Fruit fly (Drosophila melanogaster) whole organism, wandering third instar larva: Measurements from ENCODE around the gene grnd.

Source experiments
- Abd-B ChIP-seq: fragments of >200 bp; optimal IDR thresholded peaks from 2 replicates; lab custom pipeline; 2017; ENCODE audit warnings: missing biosample characterization, missing genetic modification characterization
- CG32264 ChIP-seq: fragments of 200-800 bp; sonication (Bioruptor generic); optimal IDR thresholded peaks from 2 replicates; lab custom pipeline; 2016; ENCODE audit warnings: missing biosample characterization, missing genetic modification characterization
- CG9705 ChIP-seq: fragments of 200-800 bp; sonication (Bioruptor generic); optimal IDR thresholded peaks from 2 replicates; lab custom pipeline; 2018; ENCODE audit warnings: missing biosample characterization, mild to moderate bottlenecking, missing genetic modification characterization
- CrebA ChIP-seq: fragments of 200-800 bp; sonication (Bioruptor generic); optimal IDR thresholded peaks from 2 replicates; lab custom pipeline; 2016; ENCODE audit warnings: missing biosample characterization, mild to moderate bottlenecking, missing genetic modification characterization, borderline replicate concordance
- Dfd ChIP-seq: fragments of >200 bp; optimal IDR thresholded peaks from 2 replicates; lab custom pipeline; 2017; ENCODE audit warnings: missing biosample characterization, missing genetic modification characterization
- Dif ChIP-seq: fragments of 200-275, 200-300 bp; sonication (Bioruptor generic); optimal IDR thresholded peaks from 2 replicates; lab custom pipeline; 2018; ENCODE audit warnings: missing biosample characterization, missing genetic modification characterization; ENCODE audit not compliant: partially characterized antibody
- GATAd ChIP-seq: sonication (Bioruptor generic); optimal IDR thresholded peaks from 2 replicates; lab custom pipeline; 2016; ENCODE audit warnings: missing biosample characterization, missing genetic modification characterization
- HLH106 ChIP-seq: fragments of 200-800 bp; optimal IDR thresholded peaks from 3 replicates; lab custom pipeline; 2019; ENCODE audit warnings: missing biosample characterization, mild to moderate bottlenecking, missing genetic modification characterization, moderate library complexity
- Hnf4 ChIP-seq: fragments of 200-800 bp; sonication (Bioruptor generic); optimal IDR thresholded peaks from 2 replicates; lab custom pipeline; 2016; ENCODE audit warnings: missing biosample characterization, mild to moderate bottlenecking, missing genetic modification characterization
- Hr78 ChIP-seq: fragments of >200 bp; optimal IDR thresholded peaks from 2 replicates; lab custom pipeline; 2017; ENCODE audit warnings: missing biosample characterization, missing genetic modification characterization
- Jra ChIP-seq: sonication (Bioruptor generic); optimal IDR thresholded peaks from 2 replicates; lab custom pipeline; 2016; ENCODE audit warnings: missing biosample characterization, missing genetic modification characterization
- Mio ChIP-seq: sonication (Bioruptor generic); optimal IDR thresholded peaks from 2 replicates; lab custom pipeline; 2016; ENCODE audit warnings: missing biosample characterization, missing genetic modification characterization
- Myc ChIP-seq: fragments of >200 bp; optimal IDR thresholded peaks from 2 replicates; lab custom pipeline; 2017
- N ChIP-seq: fragments of >200 bp; optimal IDR thresholded peaks from 2 replicates; lab custom pipeline; 2018; ENCODE audit warnings: missing biosample characterization, missing external identifiers, missing genetic modification characterization
- OdsH ChIP-seq: fragments of 200-800 bp; sonication (Bioruptor generic); optimal IDR thresholded peaks from 2 replicates; lab custom pipeline; 2016; ENCODE audit warnings: missing biosample characterization, mild to moderate bottlenecking, missing genetic modification characterization
- Rel ChIP-seq, 2 experiments: fragments of 200-800 bp; sonication (Bioruptor generic) in 1 of 2; optimal IDR thresholded peaks; 2 replicates in 1 of 2; 3 replicates in 1 of 2; lab custom pipeline; 2016 to 2019; ENCODE audit warnings: mild to moderate bottlenecking in 2 of 2, missing biosample characterization in 2 of 2, missing genetic modification characterization in 2 of 2, moderate library complexity in 1 of 2
- Sp1 ChIP-seq: fragments of 200-800 bp; sonication (Bioruptor generic); optimal IDR thresholded peaks from 3 replicates; lab custom pipeline; 2019; ENCODE audit warnings: missing biosample characterization, mild to moderate bottlenecking, missing genetic modification characterization, moderate library complexity
- Vsx2 ChIP-seq: fragments of 200-300, 225-300 bp; sonication (Bioruptor generic); optimal IDR thresholded peaks from 2 replicates; lab custom pipeline; 2018; ENCODE audit warnings: missing biosample characterization, missing genetic modification characterization; ENCODE audit not compliant: partially characterized antibody
- br ChIP-seq: fragments of 200-800 bp; sonication (Bioruptor generic); optimal IDR thresholded peaks from 2 replicates; lab custom pipeline; 2016; ENCODE audit warnings: missing biosample characterization, missing genetic modification characterization
- brk ChIP-seq: fragments of 200-800 bp; sonication (Bioruptor generic); optimal IDR thresholded peaks from 2 replicates; lab custom pipeline; 2016; ENCODE audit warnings: missing biosample characterization, mild to moderate bottlenecking, missing genetic modification characterization
- dl ChIP-seq, 2 experiments: fragments of 175-275, 200-275 bp in 1 of 2; fragments of 200-275 bp in 1 of 2; sonication (Bioruptor generic); optimal IDR thresholded peaks; lab custom pipeline; 2018; ENCODE audit warnings: mild to moderate bottlenecking in 2 of 2, missing biosample characterization in 2 of 2, missing genetic modification characterization in 2 of 2, moderate library complexity in 2 of 2; ENCODE audit not compliant: partially characterized antibody in 2 of 2, insufficient read depth in 1 of 2
- dmrt93B ChIP-seq: fragments of 200-800 bp; sonication (Bioruptor generic); optimal IDR thresholded peaks from 2 replicates; lab custom pipeline; 2018; ENCODE audit warnings: missing biosample characterization, mild to moderate bottlenecking, missing genetic modification characterization
- ey ChIP-seq: fragments of 200-800 bp; sonication (Bioruptor generic); optimal IDR thresholded peaks from 2 replicates; lab custom pipeline; 2016; ENCODE audit warnings: missing biosample characterization, missing genetic modification characterization
- foxo ChIP-seq, 2 experiments: fragments of 200-800 bp; sonication (Bioruptor generic); optimal IDR thresholded peaks; 2 replicates in 1 of 2; 3 replicates in 1 of 2; lab custom pipeline; 2016 to 2017; ENCODE audit warnings: missing biosample characterization in 2 of 2, missing genetic modification characterization in 2 of 2
- fru ChIP-seq: fragments of 200-800 bp; sonication (Bioruptor generic); optimal IDR thresholded peaks from 3 replicates; lab custom pipeline; 2016; ENCODE audit warnings: missing biosample characterization, mild to moderate bottlenecking, missing genetic modification characterization
- h ChIP-seq: fragments of 200-800 bp; sonication (Bioruptor generic); optimal IDR thresholded peaks from 3 replicates; lab custom pipeline; 2016; ENCODE audit warnings: missing biosample characterization, mild to moderate bottlenecking, missing genetic modification characterization
- jim ChIP-seq: fragments of 175-275, 200-325 bp; sonication (Bioruptor generic); optimal IDR thresholded peaks from 2 replicates; lab custom pipeline; 2016; ENCODE audit warnings: missing biosample characterization, mild to moderate bottlenecking, missing genetic modification characterization
- lola ChIP-seq: fragments of >200 bp; optimal IDR thresholded peaks from 2 replicates; lab custom pipeline; 2017; ENCODE audit warnings: missing biosample characterization, missing genetic modification characterization
- psq ChIP-seq: fragments of 200-800 bp; sonication (Bioruptor generic); optimal IDR thresholded peaks from 3 replicates; lab custom pipeline; 2017; ENCODE audit warnings: missing biosample characterization, mild to moderate bottlenecking, missing genetic modification characterization, moderate library complexity
- rgr ChIP-seq: fragments of 200-800 bp; sonication (Bioruptor generic); optimal IDR thresholded peaks from 3 replicates; lab custom pipeline; 2016; ENCODE audit warnings: missing biosample characterization, mild to moderate bottlenecking, missing genetic modification characterization
- sage ChIP-seq: fragments of 200-800 bp; sonication (Bioruptor generic); optimal IDR thresholded peaks from 2 replicates; lab custom pipeline; 2016; ENCODE audit warnings: missing biosample characterization, mild to moderate bottlenecking, missing genetic modification characterization
- sv ChIP-seq: fragments of 200-800 bp; sonication (Bioruptor generic); optimal IDR thresholded peaks from 3 replicates; lab custom pipeline; 2016; ENCODE audit warnings: missing biosample characterization, missing genetic modification characterization
- tai ChIP-seq: sonication (Bioruptor generic); optimal IDR thresholded peaks from 2 replicates; lab custom pipeline; 2016; ENCODE audit warnings: missing biosample characterization, missing genetic modification characterization
- usp ChIP-seq: fragments of >200 bp; optimal IDR thresholded peaks from 2 replicates; lab custom pipeline; 2017; ENCODE audit warnings: missing biosample characterization, missing genetic modification characterization
- woc ChIP-seq: sonication (Bioruptor generic); optimal IDR thresholded peaks from 2 replicates; lab custom pipeline; 2016; ENCODE audit warnings: missing biosample characterization, mild to moderate bottlenecking, missing genetic modification characterization

The grnd gene

dm6 chr2L:18467464-18467863 is 17.8 kb upstream of the grnd start:
- no peak for TF ChIP-seq Myc (lab: Kevin White, UChicago)
- no peak for TF ChIP-seq HLH106 (tag; lab: Kevin White, UChicago)
- peak; percentile 10 for TF ChIP-seq Dif (GFP tag; lab: Kevin White, UChicago)
- TF ChIP-seq fru (GFP tag; lab: Kevin White, UChicago), result no peak
- TF ChIP-seq psq (GFP tag; lab: Kevin White, UChicago), result peak; percentile 67
- no peak for TF ChIP-seq N
- TF ChIP-seq ey (GFP tag; lab: Kevin White, UChicago), result no peak
- TF ChIP-seq Dfd (GFP tag; lab: Kevin White, UChicago), result no peak
- TF ChIP-seq lola, result no peak
- TF ChIP-seq dl (GFP tag; optimal IDR thresholded peaks at IDR 0.05; lab: Kevin White, UChicago; ENCODE audit: insufficient read depth in 1 of 2, partially characterized antibody in 2 of 2), result peak in 1 of 2 experiments; percentile 16
- no peak for TF ChIP-seq Mio (GFP tag; lab: Kevin White, UChicago)
- no peak for TF ChIP-seq br (GFP tag; lab: Kevin White, UChicago)
- TF ChIP-seq CrebA (GFP tag; lab: Kevin White, UChicago), result peak; percentile 26
- TF ChIP-seq Hr78 (GFP tag; lab: Kevin White, UChicago), result no peak
- no peak for TF ChIP-seq foxo (GFP tag; optimal IDR thresholded peaks at IDR 0.05; lab: Kevin White, UChicago)
- TF ChIP-seq CG32264, result no peak
- no peak for TF ChIP-seq Abd-B (GFP tag; lab: Kevin White, UChicago)
- no peak for TF ChIP-seq woc (GFP tag; lab: Kevin White, UChicago)
- TF ChIP-seq sv (GFP tag; lab: Kevin White, UChicago), result no peak
- TF ChIP-seq jim, result no peak
- no peak for TF ChIP-seq CG9705
- TF ChIP-seq Rel (GFP tag; optimal IDR thresholded peaks at IDR 0.05; lab: Kevin White, UChicago), result no peak
- TF ChIP-seq Rel (tag; optimal IDR thresholded peaks at IDR 0.05; lab: Kevin White, UChicago), result no peak
- TF ChIP-seq Jra, result no peak
- TF ChIP-seq tai (GFP tag; lab: Kevin White, UChicago), result no peak
- no peak for TF ChIP-seq rgr (GFP tag; lab: Kevin White, UChicago)
- TF ChIP-seq usp (GFP tag; lab: Kevin White, UChicago), result no peak
- no peak for TF ChIP-seq Hnf4 (GFP tag; lab: Kevin White, UChicago)
- no peak for TF ChIP-seq sage (GFP tag; lab: Kevin White, UChicago)
- TF ChIP-seq GATAd, result no peak

dm6 chr2L:18468010-18468409 is 17.2 kb upstream of the grnd start:
- TF ChIP-seq rgr (GFP tag; lab: Kevin White, UChicago) (peak; percentile 14), ey (GFP tag; lab: Kevin White, UChicago) (no peak), sv (GFP tag; lab: Kevin White, UChicago) (no peak), HLH106 (tag; lab: Kevin White, UChicago) (peak; percentile 54), dmrt93B (GFP tag; lab: Kevin White, UChicago) (peak; percentile 11), Sp1 (peak; percentile 67)
- TF ChIP-seq, all 38 proteins: peak for 4

dm6 chr2L:18468607-18469015 is 16.6 kb upstream of the grnd start:
- no peak for TF ChIP-seq GATAd
- no peak for TF ChIP-seq brk (GFP tag; lab: Kevin White, UChicago)
- TF ChIP-seq tai (GFP tag; lab: Kevin White, UChicago), result no peak
- peak; percentile 51 for TF ChIP-seq Dif (GFP tag; lab: Kevin White, UChicago)
- TF ChIP-seq psq (GFP tag; lab: Kevin White, UChicago), result peak; percentile 97
- TF ChIP-seq Jra, result no peak
- peak; percentile 40 for TF ChIP-seq fru (GFP tag; lab: Kevin White, UChicago)
- no peak for TF ChIP-seq Abd-B (GFP tag; lab: Kevin White, UChicago)
- no peak for TF ChIP-seq Hr78 (GFP tag; lab: Kevin White, UChicago)
- peak; percentile 21 for TF ChIP-seq h
- TF ChIP-seq HLH106 (tag; lab: Kevin White, UChicago), result peak; percentile 37
- peak; percentile 5 to 14 for TF ChIP-seq dl (GFP tag; optimal IDR thresholded peaks at IDR 0.05; lab: Kevin White, UChicago; ENCODE audit: insufficient read depth in 1 of 2, partially characterized antibody in 2 of 2)
- TF ChIP-seq ey (GFP tag; lab: Kevin White, UChicago), result peak; percentile 53
- no peak for TF ChIP-seq lola
- no peak for TF ChIP-seq N
- no peak for TF ChIP-seq Dfd (GFP tag; lab: Kevin White, UChicago)
- no peak for TF ChIP-seq usp (GFP tag; lab: Kevin White, UChicago)
- no peak for TF ChIP-seq Mio (GFP tag; lab: Kevin White, UChicago)
- TF ChIP-seq woc (GFP tag; lab: Kevin White, UChicago), result peak; percentile 36
- no peak for TF ChIP-seq OdsH (GFP tag; lab: Kevin White, UChicago)
- peak; percentile 6 for TF ChIP-seq Hnf4 (GFP tag; lab: Kevin White, UChicago)
- no peak for TF ChIP-seq dmrt93B (GFP tag; lab: Kevin White, UChicago)
- peak in 1 of 2 experiments; percentile 45 for TF ChIP-seq foxo (GFP tag; optimal IDR thresholded peaks at IDR 0.05; lab: Kevin White, UChicago)
- TF ChIP-seq br (GFP tag; lab: Kevin White, UChicago), result peak; percentile 23
- no peak for TF ChIP-seq Vsx2 (GFP tag; lab: Kevin White, UChicago)
- peak; percentile 3 for TF ChIP-seq rgr (GFP tag; lab: Kevin White, UChicago)
